Worm (Caenorhabditis elegans): ENCODE data around the gene C06A12.3.

Gene C06A12.3

DNA sequence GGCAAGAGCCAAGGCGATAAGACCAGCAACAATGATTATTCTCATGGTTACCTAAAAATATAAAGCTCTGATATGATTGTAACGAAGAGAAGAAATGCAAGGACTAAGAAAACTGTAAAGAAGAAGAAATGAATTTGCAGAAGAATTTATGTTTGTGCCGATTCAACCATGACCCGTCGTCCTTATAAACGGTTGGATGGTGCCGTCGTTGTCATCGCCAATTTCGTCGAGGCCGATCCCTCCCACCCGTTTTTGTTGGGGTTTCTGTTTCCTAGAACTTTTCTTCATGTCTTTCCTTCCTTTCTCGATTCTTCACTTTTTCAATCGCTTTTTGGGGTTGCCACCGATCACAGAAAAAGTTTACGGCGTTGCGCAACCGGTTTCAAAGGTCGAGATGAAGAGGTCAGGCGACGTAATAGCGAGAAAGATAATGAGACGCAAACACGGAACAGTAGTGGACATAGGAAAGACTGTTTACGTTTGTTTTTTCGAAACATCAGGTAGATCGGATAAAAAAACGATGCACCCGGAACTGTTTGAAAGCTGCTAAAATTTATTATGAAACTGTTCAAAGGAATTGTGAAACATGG lies 44.4 kb downstream of the C06A12.3 start, which contains the start of gene epic-1:
epic-1 (minus strand) TSS at position 51 of the 590 bp plus-strand sequence.
- TF ChIP-seq zip-8 (tag; optimal IDR thresholded peaks at IDR 0.05) (peak; percentile 12), nhr-12 (tag; optimal IDR thresholded peaks at IDR 0.05) (no peak)

DNA sequence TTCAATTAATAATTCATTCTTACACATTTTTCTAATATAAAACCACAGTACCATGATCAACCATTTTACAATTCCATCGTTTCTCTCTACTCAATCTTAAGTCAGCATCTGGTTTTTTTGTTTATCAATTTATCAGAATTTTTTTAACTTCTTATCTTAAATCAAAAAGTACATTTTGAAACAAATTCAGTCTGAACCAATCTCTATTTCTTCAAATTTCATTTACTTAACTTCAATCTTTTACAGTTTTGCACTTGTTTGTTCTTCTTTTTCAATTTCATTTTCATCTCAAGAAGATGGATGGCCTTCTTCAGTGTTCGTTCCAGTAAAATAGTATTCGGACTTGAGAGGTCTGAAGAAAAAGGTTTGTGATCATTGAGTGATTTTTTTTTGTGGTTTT lies 45.5 kb downstream of the C06A12.3 start, which contains the start of gene gba-3:
gba-3 (plus strand) TSS at position 301 of the 400 bp plus-strand sequence.
- TF ChIP-seq unc-62 (GFP tag; optimal IDR thresholded peaks at IDR 0.05) (no peak), mls-2 (tag; optimal IDR thresholded peaks at IDR 0.05) (no peak), ces-1 (GFP tag; optimal IDR thresholded peaks at IDR 0.05) (no peak), nhr-12 (tag; optimal IDR thresholded peaks at IDR 0.05) (no peak), sem-2 (GFP tag; optimal IDR thresholded peaks at IDR 0.05) (no peak), mab-5 (tag; optimal IDR thresholded peaks at IDR 0.05) (no peak), nhr-237 (tag; optimal IDR thresholded peaks at IDR 0.05) (no peak), nhr-2 (tag; optimal IDR thresholded peaks at IDR 0.05) (no peak), hlh-1 (tag; optimal IDR thresholded peaks at IDR 0.05) (no peak)

DNA sequence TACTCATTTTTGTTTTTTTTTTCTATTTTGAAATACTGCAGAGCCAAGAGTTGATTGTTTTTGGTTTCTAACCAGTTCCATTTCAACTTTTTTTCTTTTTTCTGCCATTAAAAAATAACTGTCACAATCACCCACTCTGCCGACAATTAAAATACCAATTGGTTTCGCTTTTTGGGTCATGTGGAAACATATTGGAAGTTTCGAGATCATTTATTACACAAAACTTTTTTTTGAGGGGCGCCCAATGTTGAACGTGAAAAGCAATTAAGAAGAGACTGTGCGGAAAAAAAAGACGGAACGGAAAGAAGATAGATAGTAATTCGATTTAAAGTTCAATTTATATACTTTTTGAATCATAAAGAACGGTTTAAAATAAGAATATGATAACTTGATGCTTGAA lies 46.5 kb downstream of the C06A12.3 start:
- TF ChIP-seq mep-1 (tag; optimal IDR thresholded peaks at IDR 0.05): no peak
- no peak for TF ChIP-seq bed-3 (GFP tag; optimal IDR thresholded peaks at IDR 0.05)
- TF ChIP-seq unc-39 (tag; optimal IDR thresholded peaks at IDR 0.05): no peak
- TF ChIP-seq mls-2 (tag; optimal IDR thresholded peaks at IDR 0.05): no peak
- TF ChIP-seq lsy-2 (tag; optimal IDR thresholded peaks at IDR 0.05): no peak
- TF ChIP-seq ceh-43 (GFP tag; optimal IDR thresholded peaks at IDR 0.05): no peak
- no peak for TF ChIP-seq snpc-4 (tag; optimal IDR thresholded peaks at IDR 0.05)
- no peak for TF ChIP-seq zip-8 (tag; optimal IDR thresholded peaks at IDR 0.05)
- no peak for TF ChIP-seq unc-62 (GFP tag; optimal IDR thresholded peaks at IDR 0.05)
- no peak for TF ChIP-seq ztf-11 (tag; optimal IDR thresholded peaks at IDR 0.05)
- TF ChIP-seq ham-2 (GFP tag; optimal IDR thresholded peaks at IDR 0.05): no peak
- no peak for TF ChIP-seq sptf-1 (tag; optimal IDR thresholded peaks at IDR 0.05)
- TF ChIP-seq cnd-1 (tag; optimal IDR thresholded peaks at IDR 0.05): no peak
- no peak for TF ChIP-seq ceh-39 (tag; optimal IDR thresholded peaks at IDR 0.05)
- no peak for TF ChIP-seq ces-1 (GFP tag; optimal IDR thresholded peaks at IDR 0.05)

DNA sequence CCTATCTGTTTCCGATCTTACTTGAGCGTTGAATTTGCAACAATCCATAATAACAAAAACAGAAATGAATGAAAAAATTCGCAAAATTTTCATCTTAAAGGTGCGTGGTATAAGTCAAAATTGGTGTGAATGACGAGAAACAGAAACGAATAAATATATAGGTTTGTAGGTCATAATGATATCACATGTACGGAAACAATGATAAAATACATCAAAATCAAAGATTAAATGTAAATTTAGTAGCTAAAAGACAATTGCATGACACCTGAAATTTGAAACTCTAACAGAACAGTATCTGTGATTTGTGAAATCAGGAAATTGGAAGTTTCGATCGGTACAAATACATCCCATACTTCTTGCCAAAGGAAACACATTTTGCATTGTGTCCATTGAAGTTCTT lies 47.7 kb downstream of the C06A12.3 start, which contains the start of gene F11E6.9:
F11E6.9 (minus strand) TSS at position 101 of the 400 bp plus-strand sequence.
- TF ChIP-seq lin-32 (GFP tag; optimal IDR thresholded peaks at IDR 0.05): no peak
- TF ChIP-seq ceh-39 (tag; optimal IDR thresholded peaks at IDR 0.05): no peak
- TF ChIP-seq unc-62 (GFP tag; optimal IDR thresholded peaks at IDR 0.05): no peak
- no peak for TF ChIP-seq bed-3 (GFP tag; optimal IDR thresholded peaks at IDR 0.05)
- TF ChIP-seq lin-13 (tag; optimal IDR thresholded peaks at IDR 0.05): no peak
- no peak for TF ChIP-seq blmp-1 (tag; optimal IDR thresholded peaks at IDR 0.05)
- TF ChIP-seq hlh-1 (tag; optimal IDR thresholded peaks at IDR 0.05): no peak
- TF ChIP-seq unc-39 (tag; optimal IDR thresholded peaks at IDR 0.05): no peak

DNA sequence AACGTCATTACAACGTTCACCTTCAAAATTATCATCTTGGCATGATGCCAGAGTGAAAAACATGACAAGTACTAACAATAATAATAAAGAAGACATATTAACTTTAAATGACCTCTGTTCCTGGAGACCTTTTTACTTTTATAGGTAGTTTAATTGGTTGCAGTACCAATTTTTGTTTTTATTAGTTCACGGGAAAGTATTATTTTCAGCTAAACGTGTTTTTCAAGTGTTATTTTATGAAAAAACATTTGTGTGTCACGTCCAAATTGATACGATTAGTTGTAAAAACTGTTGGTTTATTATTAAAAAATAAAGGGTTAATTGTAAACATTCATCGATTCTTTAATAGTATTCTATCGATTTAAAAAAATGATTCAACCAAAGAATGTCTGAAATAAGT lies 48.2 kb downstream of the C06A12.3 start, which contains the start of gene grl-24:
grl-24 (minus strand) TSS at position 101 of the 400 bp plus-strand sequence.
- TF ChIP-seq ceh-43 (GFP tag; optimal IDR thresholded peaks at IDR 0.05): no peak
- TF ChIP-seq unc-120 (tag; optimal IDR thresholded peaks at IDR 0.05; ENCODE audit: poor library complexity, severe bottlenecking): no peak
- TF ChIP-seq elt-1 (tag; optimal IDR thresholded peaks at IDR 0.05; ENCODE audit: borderline replicate concordance, insufficient read depth): no peak
- TF ChIP-seq ham-2 (GFP tag; optimal IDR thresholded peaks at IDR 0.05): no peak
- TF ChIP-seq sem-2 (GFP tag; optimal IDR thresholded peaks at IDR 0.05): no peak
- no peak for TF ChIP-seq ceh-83 (GFP tag; optimal IDR thresholded peaks at IDR 0.05)
- TF ChIP-seq pha-4 (tag; optimal IDR thresholded peaks at IDR 0.05): no peak
- no peak for TF ChIP-seq tbx-8 (GFP tag; optimal IDR thresholded peaks at IDR 0.05)
- no peak for TF ChIP-seq mls-2 (tag; optimal IDR thresholded peaks at IDR 0.05)
- TF ChIP-seq unc-62 (GFP tag; optimal IDR thresholded peaks at IDR 0.05): no peak
- TF ChIP-seq lin-13 (tag; optimal IDR thresholded peaks at IDR 0.05): no peak
- TF ChIP-seq elt-3 (tag; optimal IDR thresholded peaks at IDR 0.05): no peak
- TF ChIP-seq zip-8 (tag; optimal IDR thresholded peaks at IDR 0.05): no peak
- TF ChIP-seq lsy-2 (tag; optimal IDR thresholded peaks at IDR 0.05): no peak
- TF ChIP-seq nhr-237 (tag; optimal IDR thresholded peaks at IDR 0.05): no peak
- TF ChIP-seq bed-3 (GFP tag; optimal IDR thresholded peaks at IDR 0.05): no peak
- no peak for TF ChIP-seq nhr-28 (tag; optimal IDR thresholded peaks at IDR 0.05)
- TF ChIP-seq lin-32 (GFP tag; optimal IDR thresholded peaks at IDR 0.05): no peak
- TF ChIP-seq ces-1 (GFP tag; optimal IDR thresholded peaks at IDR 0.05): no peak
- no peak for TF ChIP-seq mep-1 (tag; optimal IDR thresholded peaks at IDR 0.05)
